Worm (Caenorhabditis elegans) whole organism, L1 larva: ENCODE measurements around the gene ets-10.

Source experiments
- alr-1 ChIP-seq: fragments of 200-800 bp; sonication (Bioruptor generic); optimal IDR thresholded peaks from 2 replicates; lab custom pipeline; 2018; ENCODE audit warnings: borderline replicate concordance, mild to moderate bottlenecking, missing genetic modification characterization, missing compliant biosample characterization
- efl-1 ChIP-seq, 4 experiments: fragments of 150-350 bp; optimal IDR thresholded peaks in 3 of 4; peaks in 1 of 4; 1 replicate in 1 of 4; 2 replicates in 3 of 4; lab custom pipeline; 2014; ENCODE audit warnings: missing biosample characterization in 2 of 4, missing genetic modification characterization in 2 of 4, missing genetic modification reagents in 2 of 4
- fos-1 ChIP-seq: fragments of 150-350 bp; optimal IDR thresholded peaks from 2 replicates; lab custom pipeline; 2014; ENCODE audit warnings: missing biosample characterization, missing genetic modification characterization
- jun-1 ChIP-seq: fragments of 150-350 bp; optimal IDR thresholded peaks from 2 replicates; lab custom pipeline; 2014; ENCODE audit warnings: missing biosample characterization, missing genetic modification reagents, missing genetic modification characterization
- lin-39 ChIP-seq: fragments of 150-350 bp; optimal IDR thresholded peaks from 2 replicates; lab custom pipeline; 2014; ENCODE audit warnings: missing biosample characterization, missing genetic modification reagents, missing genetic modification characterization
- mdl-1 ChIP-seq, 2 experiments: fragments of 150-350 bp; optimal IDR thresholded peaks; 2 replicates each; lab custom pipeline; 2014 to 2017; ENCODE audit warnings: missing biosample characterization in 2 of 2, missing genetic modification characterization in 2 of 2, inconsistent platforms in 1 of 2
- mef-2 ChIP-seq: fragments of 150-350 bp; optimal IDR thresholded peaks from 2 replicates; lab custom pipeline; 2014; ENCODE audit warnings: missing biosample characterization, missing genetic modification characterization
- nhr-237 ChIP-seq: fragments of 150-350 bp; optimal IDR thresholded peaks from 2 replicates; lab custom pipeline; 2014; ENCODE audit warnings: missing biosample characterization, missing genetic modification characterization
- nhr-77 ChIP-seq: fragments of 150-350 bp; optimal IDR thresholded peaks from 2 replicates; lab custom pipeline; 2014; ENCODE audit warnings: missing biosample characterization, missing genetic modification characterization
- rnt-1 ChIP-seq: sonication (generic microtip); optimal IDR thresholded peaks from 2 replicates; lab custom pipeline; 2016; ENCODE audit warnings: mild to moderate bottlenecking, missing genetic modification characterization, moderate library complexity, missing compliant biosample characterization
- skn-1 ChIP-seq: fragments of 150-350 bp; optimal IDR thresholded peaks from 2 replicates; lab custom pipeline; 2014; ENCODE audit warnings: missing biosample characterization, missing genetic modification characterization
- snpc-4 ChIP-seq: fragments of 150-350 bp; optimal IDR thresholded peaks from 2 replicates; lab custom pipeline; 2014; ENCODE audit warnings: missing biosample characterization, missing genetic modification characterization
- xbp-1 ChIP-seq: sonication (generic microtip); optimal IDR thresholded peaks from 2 replicates; lab custom pipeline; 2016; ENCODE audit warnings: missing genetic modification characterization, missing compliant biosample characterization

- TF ChIP-seq jun-1 (no peak), alr-1 (no peak), efl-1 (optimal IDR thresholded peaks at IDR 0.05; lab: Kevin White, UChicago) (no peak), efl-1 (GFP tag; optimal IDR thresholded peaks at IDR 0.05 in 1 of 2; lab: Kevin White, UChicago) (no peak), nhr-237 (no peak), rnt-1 (tag; lab: Kevin White, UChicago) (no peak), skn-1 (tag; lab: Kevin White, UChicago) (no peak), fos-1 (tag; lab: Kevin White, UChicago) (no peak), mdl-1 (tag; optimal IDR thresholded peaks at IDR 0.05; lab: Kevin White, UChicago) (peak in 1 of 2 experiments; percentile 19), xbp-1 (tag; lab: Kevin White, UChicago) (no peak), snpc-4 (tag; lab: Kevin White, UChicago) (no peak), nhr-77 (tag; lab: Kevin White, UChicago) (no peak), mef-2 (tag; lab: Kevin White, UChicago) (no peak), lin-39 (tag; lab: Kevin White, UChicago) (no peak)
Observed at ce11 chrX:4246237-4246697, 37.7 kb upstream of the ets-10 start.
